Worm (Caenorhabditis elegans): ENCODE data around the gene B0035.3.

B0035.3 gene

ce11 chrIV:11266090-11266489 is 48.7 kb downstream of the B0035.3 start, which contains the start of gene col-127:
Gene col-127 (minus strand): TSS chrIV:11266190.
- TF ChIP-seq him-1 (tag; optimal IDR thresholded peaks at IDR 0.05) (no peak), dao-5 (tag; optimal IDR thresholded peaks at IDR 0.05) (no peak), W03F9.2 (tag; optimal IDR thresholded peaks at IDR 0.05) (no peak)
